Fruit fly (Drosophila melanogaster) whole organism, wandering third instar larva: ENCODE data around the gene Ube3a.
A peak's percentile ranks its signal among the peaks of the same experiment; 100 is the strongest.

Experiments used
- Abd-B ChIP-seq: fragments of >200 bp; optimal IDR thresholded peaks from 2 replicates; lab custom pipeline; 2017; ENCODE audit warnings: missing biosample characterization, missing genetic modification characterization
- CG9705 ChIP-seq: fragments of 200-800 bp; sonication (Bioruptor generic); optimal IDR thresholded peaks from 2 replicates; lab custom pipeline; 2018; ENCODE audit warnings: missing biosample characterization, mild to moderate bottlenecking, missing genetic modification characterization
- CrebA ChIP-seq: fragments of 200-800 bp; sonication (Bioruptor generic); optimal IDR thresholded peaks from 2 replicates; lab custom pipeline; 2016; ENCODE audit warnings: missing biosample characterization, mild to moderate bottlenecking, missing genetic modification characterization, borderline replicate concordance
- Dfd ChIP-seq: fragments of >200 bp; optimal IDR thresholded peaks from 2 replicates; lab custom pipeline; 2017; ENCODE audit warnings: missing biosample characterization, missing genetic modification characterization
- Dif ChIP-seq: fragments of 200-275, 200-300 bp; sonication (Bioruptor generic); optimal IDR thresholded peaks from 2 replicates; lab custom pipeline; 2018; ENCODE audit warnings: missing biosample characterization, missing genetic modification characterization; ENCODE audit not compliant: partially characterized antibody
- GATAd ChIP-seq: sonication (Bioruptor generic); optimal IDR thresholded peaks from 2 replicates; lab custom pipeline; 2016; ENCODE audit warnings: missing biosample characterization, missing genetic modification characterization
- HLH106 ChIP-seq: fragments of 200-800 bp; optimal IDR thresholded peaks from 3 replicates; lab custom pipeline; 2019; ENCODE audit warnings: missing biosample characterization, mild to moderate bottlenecking, missing genetic modification characterization, moderate library complexity
- Hr78 ChIP-seq: fragments of >200 bp; optimal IDR thresholded peaks from 2 replicates; lab custom pipeline; 2017; ENCODE audit warnings: missing biosample characterization, missing genetic modification characterization
- Hr83 ChIP-seq: fragments of 200-300 bp; sonication (Bioruptor generic); optimal IDR thresholded peaks from 2 replicates; lab custom pipeline; 2016; ENCODE audit warnings: missing biosample characterization, mild to moderate bottlenecking, missing genetic modification characterization, moderate library complexity; ENCODE audit not compliant: poor library complexity, severe bottlenecking
- Jra ChIP-seq: sonication (Bioruptor generic); optimal IDR thresholded peaks from 2 replicates; lab custom pipeline; 2016; ENCODE audit warnings: missing biosample characterization, missing genetic modification characterization
- Myc ChIP-seq: fragments of >200 bp; optimal IDR thresholded peaks from 2 replicates; lab custom pipeline; 2017
- N ChIP-seq: fragments of >200 bp; optimal IDR thresholded peaks from 2 replicates; lab custom pipeline; 2018; ENCODE audit warnings: missing biosample characterization, missing external identifiers, missing genetic modification characterization
- OdsH ChIP-seq: fragments of 200-800 bp; sonication (Bioruptor generic); optimal IDR thresholded peaks from 2 replicates; lab custom pipeline; 2016; ENCODE audit warnings: missing biosample characterization, mild to moderate bottlenecking, missing genetic modification characterization
- Rel ChIP-seq, 2 experiments: fragments of 200-800 bp; sonication (Bioruptor generic) in 1 of 2; optimal IDR thresholded peaks; 2 replicates in 1 of 2; 3 replicates in 1 of 2; lab custom pipeline; 2016 to 2019; ENCODE audit warnings: mild to moderate bottlenecking in 2 of 2, missing biosample characterization in 2 of 2, missing genetic modification characterization in 2 of 2, moderate library complexity in 1 of 2
- Sp1 ChIP-seq: fragments of 200-800 bp; sonication (Bioruptor generic); optimal IDR thresholded peaks from 3 replicates; lab custom pipeline; 2019; ENCODE audit warnings: missing biosample characterization, mild to moderate bottlenecking, missing genetic modification characterization, moderate library complexity
- Vsx2 ChIP-seq: fragments of 200-300, 225-300 bp; sonication (Bioruptor generic); optimal IDR thresholded peaks from 2 replicates; lab custom pipeline; 2018; ENCODE audit warnings: missing biosample characterization, missing genetic modification characterization; ENCODE audit not compliant: partially characterized antibody
- br ChIP-seq: fragments of 200-800 bp; sonication (Bioruptor generic); optimal IDR thresholded peaks from 2 replicates; lab custom pipeline; 2016; ENCODE audit warnings: missing biosample characterization, missing genetic modification characterization
- brk ChIP-seq: fragments of 200-800 bp; sonication (Bioruptor generic); optimal IDR thresholded peaks from 2 replicates; lab custom pipeline; 2016; ENCODE audit warnings: missing biosample characterization, mild to moderate bottlenecking, missing genetic modification characterization
- dl ChIP-seq, 2 experiments: fragments of 175-275, 200-275 bp in 1 of 2; fragments of 200-275 bp in 1 of 2; sonication (Bioruptor generic); optimal IDR thresholded peaks; lab custom pipeline; 2018; ENCODE audit warnings: mild to moderate bottlenecking in 2 of 2, missing biosample characterization in 2 of 2, missing genetic modification characterization in 2 of 2, moderate library complexity in 2 of 2; ENCODE audit not compliant: partially characterized antibody in 2 of 2, insufficient read depth in 1 of 2
- dmrt93B ChIP-seq: fragments of 200-800 bp; sonication (Bioruptor generic); optimal IDR thresholded peaks from 2 replicates; lab custom pipeline; 2018; ENCODE audit warnings: missing biosample characterization, mild to moderate bottlenecking, missing genetic modification characterization
- dsf ChIP-seq: sonication (Bioruptor generic); optimal IDR thresholded peaks from 2 replicates; lab custom pipeline; 2016; ENCODE audit warnings: missing biosample characterization, missing genetic modification characterization, borderline replicate concordance
- ey ChIP-seq: fragments of 200-800 bp; sonication (Bioruptor generic); optimal IDR thresholded peaks from 2 replicates; lab custom pipeline; 2016; ENCODE audit warnings: missing biosample characterization, missing genetic modification characterization
- foxo ChIP-seq, 2 experiments: fragments of 200-800 bp; sonication (Bioruptor generic); optimal IDR thresholded peaks; 2 replicates in 1 of 2; 3 replicates in 1 of 2; lab custom pipeline; 2016 to 2017; ENCODE audit warnings: missing biosample characterization in 2 of 2, missing genetic modification characterization in 2 of 2
- fru ChIP-seq: fragments of 200-800 bp; sonication (Bioruptor generic); optimal IDR thresholded peaks from 3 replicates; lab custom pipeline; 2016; ENCODE audit warnings: missing biosample characterization, mild to moderate bottlenecking, missing genetic modification characterization
- h ChIP-seq: fragments of 200-800 bp; sonication (Bioruptor generic); optimal IDR thresholded peaks from 3 replicates; lab custom pipeline; 2016; ENCODE audit warnings: missing biosample characterization, mild to moderate bottlenecking, missing genetic modification characterization
- jim ChIP-seq: fragments of 175-275, 200-325 bp; sonication (Bioruptor generic); optimal IDR thresholded peaks from 2 replicates; lab custom pipeline; 2016; ENCODE audit warnings: missing biosample characterization, mild to moderate bottlenecking, missing genetic modification characterization
- lola ChIP-seq: fragments of >200 bp; optimal IDR thresholded peaks from 2 replicates; lab custom pipeline; 2017; ENCODE audit warnings: missing biosample characterization, missing genetic modification characterization
- pan ChIP-seq: fragments of >200 bp; optimal IDR thresholded peaks from 2 replicates; lab custom pipeline; 2017
- psq ChIP-seq: fragments of 200-800 bp; sonication (Bioruptor generic); optimal IDR thresholded peaks from 3 replicates; lab custom pipeline; 2017; ENCODE audit warnings: missing biosample characterization, mild to moderate bottlenecking, missing genetic modification characterization, moderate library complexity
- sv ChIP-seq: fragments of 200-800 bp; sonication (Bioruptor generic); optimal IDR thresholded peaks from 3 replicates; lab custom pipeline; 2016; ENCODE audit warnings: missing biosample characterization, missing genetic modification characterization
- tai ChIP-seq: sonication (Bioruptor generic); optimal IDR thresholded peaks from 2 replicates; lab custom pipeline; 2016; ENCODE audit warnings: missing biosample characterization, missing genetic modification characterization
- usp ChIP-seq: fragments of >200 bp; optimal IDR thresholded peaks from 2 replicates; lab custom pipeline; 2017; ENCODE audit warnings: missing biosample characterization, missing genetic modification characterization
- woc ChIP-seq: sonication (Bioruptor generic); optimal IDR thresholded peaks from 2 replicates; lab custom pipeline; 2016; ENCODE audit warnings: missing biosample characterization, mild to moderate bottlenecking, missing genetic modification characterization

The Ube3a gene

dm6 chr3L:11244024-11244576 is 33.7 kb upstream of the Ube3a start:
- TF ChIP-seq HLH106 (tag; lab: Kevin White, UChicago), result no peak
- no peak for TF ChIP-seq CG9705 (GFP tag; lab: Kevin White, UChicago)
- TF ChIP-seq tai, result no peak
- no peak for TF ChIP-seq usp (GFP tag; lab: Kevin White, UChicago)
- no peak for TF ChIP-seq brk (GFP tag; lab: Kevin White, UChicago)
- TF ChIP-seq ey (GFP tag; lab: Kevin White, UChicago), result no peak
- TF ChIP-seq Dif (GFP tag; lab: Kevin White, UChicago), result no peak
- TF ChIP-seq Rel (GFP tag; optimal IDR thresholded peaks at IDR 0.05; lab: Kevin White, UChicago), result no peak
- no peak for TF ChIP-seq Rel (tag; optimal IDR thresholded peaks at IDR 0.05; lab: Kevin White, UChicago)
- no peak for TF ChIP-seq CrebA
- TF ChIP-seq Sp1, result no peak
- no peak for TF ChIP-seq dmrt93B (GFP tag; lab: Kevin White, UChicago)
- no peak for TF ChIP-seq Jra (GFP tag; lab: Kevin White, UChicago)
- no peak for TF ChIP-seq br (GFP tag; lab: Kevin White, UChicago)
- no peak for TF ChIP-seq dl (GFP tag; optimal IDR thresholded peaks at IDR 0.05; lab: Kevin White, UChicago; ENCODE audit: insufficient read depth in 1 of 2, partially characterized antibody in 2 of 2)
- TF ChIP-seq Hr83 (GFP tag; lab: Kevin White, UChicago), result no peak
- no peak for TF ChIP-seq foxo (GFP tag; optimal IDR thresholded peaks at IDR 0.05; lab: Kevin White, UChicago)
- TF ChIP-seq psq (GFP tag; lab: Kevin White, UChicago), result no peak
- TF ChIP-seq jim, result no peak
- TF ChIP-seq, all 38 proteins: peak for 0

- TF ChIP-seq Abd-B (no peak), h (GFP tag; lab: Kevin White, UChicago) (no peak), foxo (GFP tag; optimal IDR thresholded peaks at IDR 0.05; lab: Kevin White, UChicago) (no peak), dsf (GFP tag; lab: Kevin White, UChicago) (no peak), ey (GFP tag; lab: Kevin White, UChicago) (no peak), sv (no peak), CrebA (no peak), Myc (lab: Kevin White, UChicago) (no peak), fru (GFP tag; lab: Kevin White, UChicago) (no peak), Dfd (no peak), dl (GFP tag; optimal IDR thresholded peaks at IDR 0.05; lab: Kevin White, UChicago; ENCODE audit: insufficient read depth in 1 of 2, partially characterized antibody in 2 of 2) (no peak), Vsx2 (GFP tag; lab: Kevin White, UChicago) (no peak)
Observed at dm6 chr3L:11243292-11243670, 32.9 kb upstream of the Ube3a start.

- TF ChIP-seq br (GFP tag; lab: Kevin White, UChicago), result peak; percentile 39
- peak; percentile 44 for TF ChIP-seq tai
- no peak for TF ChIP-seq h (GFP tag; lab: Kevin White, UChicago)
- no peak for TF ChIP-seq CrebA
- TF ChIP-seq dl (GFP tag; optimal IDR thresholded peaks at IDR 0.05; lab: Kevin White, UChicago; ENCODE audit: insufficient read depth in 1 of 2, partially characterized antibody in 2 of 2), result peak in 1 of 2 experiments; percentile 33
- TF ChIP-seq Dif (GFP tag; lab: Kevin White, UChicago), result peak; percentile 33
- peak in 1 of 2 experiments; percentile 10 for TF ChIP-seq foxo (GFP tag; optimal IDR thresholded peaks at IDR 0.05; lab: Kevin White, UChicago)
- TF ChIP-seq Hr78 (GFP tag; lab: Kevin White, UChicago), result no peak
- no peak for TF ChIP-seq CG9705 (GFP tag; lab: Kevin White, UChicago)
- no peak for TF ChIP-seq Jra (GFP tag; lab: Kevin White, UChicago)
- TF ChIP-seq Myc (lab: Kevin White, UChicago), result no peak
- TF ChIP-seq lola (GFP tag; lab: Kevin White, UChicago), result no peak
- no peak for TF ChIP-seq pan (lab: Kevin White, UChicago)
- TF ChIP-seq Vsx2 (GFP tag; lab: Kevin White, UChicago), result peak; percentile 20
- no peak for TF ChIP-seq woc (GFP tag; lab: Kevin White, UChicago)
- no peak for TF ChIP-seq psq (GFP tag; lab: Kevin White, UChicago)
- TF ChIP-seq brk (GFP tag; lab: Kevin White, UChicago), result no peak
- TF ChIP-seq N (GFP tag; lab: Kevin White, UChicago), result no peak
- no peak for TF ChIP-seq dmrt93B (GFP tag; lab: Kevin White, UChicago)
- TF ChIP-seq HLH106 (tag; lab: Kevin White, UChicago), result no peak
- no peak for TF ChIP-seq OdsH (GFP tag; lab: Kevin White, UChicago)
- TF ChIP-seq Abd-B, result no peak
- no peak for TF ChIP-seq jim
- no peak for TF ChIP-seq GATAd (GFP tag; lab: Kevin White, UChicago)
Observed at dm6 chr3L:11242410-11243291, 32.3 kb upstream of the Ube3a start.
